Worm (Caenorhabditis elegans): ENCODE results near the gene T06A1.5.

T06A1.5 gene

ce11 chrV:1907350-1907749 is 19.7 kb upstream of the T06A1.5 start, which contains the start of gene Y32G9A.5:
Gene Y32G9A.5, plus strand, starts transcription at chrV:1907650.
- TF ChIP-seq B0310.2 (tag; optimal IDR thresholded peaks at IDR 0.05) (no peak), hnd-1 (tag; optimal IDR thresholded peaks at IDR 0.05) (no peak), pes-1 (GFP tag; IDR thresholded peaks at IDR 0.05) (no peak), ets-7 (tag; optimal IDR thresholded peaks at IDR 0.05) (no peak), sea-1 (GFP tag; conservative IDR thresholded peaks at IDR 0.05) (no peak), tbx-37 (GFP tag; conservative IDR thresholded peaks at IDR 0.05) (no peak), flt-1 (GFP tag; IDR thresholded peaks at IDR 0.05) (no peak), F13C5.2 (tag; optimal IDR thresholded peaks at IDR 0.05) (no peak), ceh-36 (tag; optimal IDR thresholded peaks at IDR 0.05) (no peak), ama-1 (optimal IDR thresholded peaks at IDR 0.05) (no peak), aly-1 (tag; optimal IDR thresholded peaks at IDR 0.05) (no peak), scrt-1 (GFP tag; IDR thresholded peaks at IDR 0.05) (no peak), hmbx-1 (tag; optimal IDR thresholded peaks at IDR 0.05) (no peak), tra-4 (tag; optimal IDR thresholded peaks at IDR 0.05) (no peak), tbx-11 (GFP tag; IDR thresholded peaks at IDR 0.05) (no peak), ceh-13 (GFP tag; optimal IDR thresholded peaks at IDR 0.05) (no peak), hmg-4 (GFP tag; optimal IDR thresholded peaks at IDR 0.05) (no peak)

ce11 chrV:1908542-1908941 is 18.5 kb upstream of the T06A1.5 start, which contains the start of gene srp-3:
Gene srp-3, plus strand, starts transcription at chrV:1908842.
- no peak for TF ChIP-seq flt-1 (GFP tag; IDR thresholded peaks at IDR 0.05)
- no peak for TF ChIP-seq hnd-1 (tag; optimal IDR thresholded peaks at IDR 0.05)
- TF ChIP-seq tbx-37 (GFP tag; conservative IDR thresholded peaks at IDR 0.05), result no peak
- TF ChIP-seq hmbx-1 (tag; optimal IDR thresholded peaks at IDR 0.05), result no peak
- no peak for TF ChIP-seq hmg-4 (GFP tag; optimal IDR thresholded peaks at IDR 0.05)

ce11 chrV:1911102-1911501 is 15.9 kb upstream of the T06A1.5 start, which contains the start of gene Y32G9A.3:
Gene Y32G9A.3, plus strand, starts transcription at chrV:1911402.
- TF ChIP-seq ceh-36 (tag; optimal IDR thresholded peaks at IDR 0.05), result no peak
- no peak for TF ChIP-seq hmg-4 (GFP tag; optimal IDR thresholded peaks at IDR 0.05)

- TF ChIP-seq scrt-1 (GFP tag; IDR thresholded peaks at IDR 0.05) (no peak), tbx-11 (GFP tag; IDR thresholded peaks at IDR 0.05) (no peak), tra-4 (tag; optimal IDR thresholded peaks at IDR 0.05) (no peak), ceh-36 (tag; optimal IDR thresholded peaks at IDR 0.05) (no peak), hnd-1 (tag; optimal IDR thresholded peaks at IDR 0.05) (no peak), hmbx-1 (tag; optimal IDR thresholded peaks at IDR 0.05) (no peak), F13C5.2 (tag; optimal IDR thresholded peaks at IDR 0.05) (no peak), ets-7 (tag; optimal IDR thresholded peaks at IDR 0.05) (no peak), aly-1 (tag; optimal IDR thresholded peaks at IDR 0.05) (no peak), tbx-37 (GFP tag; conservative IDR thresholded peaks at IDR 0.05) (no peak), pes-1 (GFP tag; IDR thresholded peaks at IDR 0.05) (no peak), flt-1 (GFP tag; IDR thresholded peaks at IDR 0.05) (no peak), ama-1 (optimal IDR thresholded peaks at IDR 0.05) (no peak)
These were observed 8.9 kb upstream of the T06A1.5 start, which contains the start of gene Y32G9A.2 for ce11 chrV:1918030-1918559. Gene Y32G9A.2, plus strand, starts transcription at chrV:1918509.

- TF ChIP-seq F13C5.2 (tag; optimal IDR thresholded peaks at IDR 0.05), result no peak
- no peak for TF ChIP-seq pes-1 (GFP tag; IDR thresholded peaks at IDR 0.05)
- TF ChIP-seq scrt-1 (GFP tag; IDR thresholded peaks at IDR 0.05), result no peak
- no peak for TF ChIP-seq tbx-11 (GFP tag; IDR thresholded peaks at IDR 0.05)
- no peak for TF ChIP-seq ceh-36 (tag; optimal IDR thresholded peaks at IDR 0.05)
- TF ChIP-seq hnd-1 (tag; optimal IDR thresholded peaks at IDR 0.05), result no peak
- TF ChIP-seq hmbx-1 (tag; optimal IDR thresholded peaks at IDR 0.05), result no peak
- TF ChIP-seq ama-1 (optimal IDR thresholded peaks at IDR 0.05), result no peak
- TF ChIP-seq hmg-4 (GFP tag; optimal IDR thresholded peaks at IDR 0.05), result no peak
- no peak for TF ChIP-seq B0310.2 (tag; optimal IDR thresholded peaks at IDR 0.05)
- no peak for TF ChIP-seq aly-1 (tag; optimal IDR thresholded peaks at IDR 0.05)
- TF ChIP-seq sea-1 (GFP tag; conservative IDR thresholded peaks at IDR 0.05), result no peak
- TF ChIP-seq tra-4 (tag; optimal IDR thresholded peaks at IDR 0.05), result no peak
- TF ChIP-seq ets-7 (tag; optimal IDR thresholded peaks at IDR 0.05), result no peak
- no peak for TF ChIP-seq ceh-13 (GFP tag; optimal IDR thresholded peaks at IDR 0.05)
- no peak for TF ChIP-seq tbx-37 (GFP tag; conservative IDR thresholded peaks at IDR 0.05)
- no peak for TF ChIP-seq flt-1 (GFP tag; IDR thresholded peaks at IDR 0.05)
These were observed 6.9 kb upstream of the T06A1.5 start, which contains the start of gene Y32G9A.12 for ce11 chrV:1920105-1920504. Gene Y32G9A.12, minus strand, starts transcription at chrV:1920205.

ce11 chrV:1921321-1921720 is 5.7 kb upstream of the T06A1.5 start, which contains the start of gene gst-37:
Gene gst-37, plus strand, starts transcription at chrV:1921621.
- TF ChIP-seq tra-4 (tag; optimal IDR thresholded peaks at IDR 0.05), result no peak
- TF ChIP-seq aly-1 (tag; optimal IDR thresholded peaks at IDR 0.05), result no peak
- TF ChIP-seq ceh-36 (tag; optimal IDR thresholded peaks at IDR 0.05), result no peak
- no peak for TF ChIP-seq tbx-11 (GFP tag; IDR thresholded peaks at IDR 0.05)
- TF ChIP-seq flt-1 (GFP tag; IDR thresholded peaks at IDR 0.05), result no peak
- no peak for TF ChIP-seq hmg-4 (GFP tag; optimal IDR thresholded peaks at IDR 0.05)

- TF ChIP-seq hmbx-1 (tag; optimal IDR thresholded peaks at IDR 0.05), result no peak
- no peak for TF ChIP-seq pes-1 (GFP tag; IDR thresholded peaks at IDR 0.05)
- no peak for TF ChIP-seq tbx-11 (GFP tag; IDR thresholded peaks at IDR 0.05)
- TF ChIP-seq sea-1 (GFP tag; conservative IDR thresholded peaks at IDR 0.05), result no peak
- TF ChIP-seq aly-1 (tag; optimal IDR thresholded peaks at IDR 0.05), result no peak
- TF ChIP-seq hnd-1 (tag; optimal IDR thresholded peaks at IDR 0.05), result no peak
- no peak for TF ChIP-seq ets-7 (tag; optimal IDR thresholded peaks at IDR 0.05)
- TF ChIP-seq hmg-4 (GFP tag; optimal IDR thresholded peaks at IDR 0.05), result no peak
- no peak for TF ChIP-seq ceh-13 (GFP tag; optimal IDR thresholded peaks at IDR 0.05)
- no peak for TF ChIP-seq ama-1 (optimal IDR thresholded peaks at IDR 0.05)
- TF ChIP-seq tra-4 (tag; optimal IDR thresholded peaks at IDR 0.05), result no peak
- no peak for TF ChIP-seq B0310.2 (tag; optimal IDR thresholded peaks at IDR 0.05)
- no peak for TF ChIP-seq tbx-37 (GFP tag; conservative IDR thresholded peaks at IDR 0.05)
- TF ChIP-seq flt-1 (GFP tag; IDR thresholded peaks at IDR 0.05), result no peak
- TF ChIP-seq F13C5.2 (tag; optimal IDR thresholded peaks at IDR 0.05), result no peak
- no peak for TF ChIP-seq scrt-1 (GFP tag; IDR thresholded peaks at IDR 0.05)
- no peak for TF ChIP-seq ceh-36 (tag; optimal IDR thresholded peaks at IDR 0.05)
These were observed 1.5 kb upstream of the T06A1.5 start, which contains the start of gene T06A1.1 for ce11 chrV:1925487-1925886. Gene T06A1.1, minus strand, starts transcription at chrV:1925587.

Data from whole organism, early embryonic.